Fruit fly (Drosophila melanogaster) whole organism, embryonic: Measurements from ENCODE around the gene Indy.

ENCODE experiments used
- ATbp ChIP-seq: fragments of 200-800 bp; sonication (Bioruptor generic); optimal IDR thresholded peaks from 2 replicates; lab custom pipeline; 2017; ENCODE audit warnings: missing biosample characterization, mild to moderate bottlenecking, missing genetic modification characterization, missing genetic modification reagents
- Ada2b ChIP-seq: fragments of 200-800 bp; sonication (Bioruptor generic); IDR thresholded peaks from 2 replicates; pipeline ENCODE4 v1.3.6; 2022; ENCODE audit warnings: missing biosample characterization, missing genetic modification characterization
- Aef1 ChIP-seq: fragments of 200-800 bp; sonication (Bioruptor generic); IDR thresholded peaks from 3 replicates; pipeline ENCODE4 v1.3.6; 2022; ENCODE audit warnings: missing biosample characterization, missing genetic modification characterization
- BtbVII ChIP-seq: fragments of 200-800 bp; sonication (Bioruptor generic); optimal IDR thresholded peaks from 3 replicates; lab custom pipeline; 2017; ENCODE audit warnings: missing biosample characterization, mild to moderate bottlenecking, missing genetic modification characterization
- CG10147 ChIP-seq: fragments of 200-800 bp; sonication (Bioruptor generic); optimal IDR thresholded peaks from 2 replicates; lab custom pipeline; 2019; ENCODE audit warnings: missing biosample characterization, mild to moderate bottlenecking, missing genetic modification characterization, moderate library complexity
- CG10431 ChIP-seq: fragments of 200-800 bp; sonication (Bioruptor generic); optimal IDR thresholded peaks from 3 replicates; lab custom pipeline; 2018; ENCODE audit warnings: missing biosample characterization, mild to moderate bottlenecking, missing genetic modification characterization
- CG11247 ChIP-seq: fragments of 200-800 bp; sonication (Bioruptor generic); IDR thresholded peaks from 2 replicates; pipeline ENCODE4 v1.3.6; 2022; ENCODE audit warnings: missing biosample characterization, missing genetic modification characterization
- CG11456 ChIP-seq: fragments of 200-800 bp; sonication (Bioruptor generic); IDR thresholded peaks from 3 replicates; pipeline ENCODE4 v1.3.6; 2022; ENCODE audit warnings: missing biosample characterization, missing genetic modification characterization
- CG12299 ChIP-seq: fragments of 200-800 bp; sonication (Bioruptor generic); optimal IDR thresholded peaks from 2 replicates; lab custom pipeline; 2018; ENCODE audit warnings: missing biosample characterization, mild to moderate bottlenecking, missing genetic modification characterization
- CG1233 ChIP-seq: fragments of 200-800 bp; sonication (Bioruptor generic); optimal IDR thresholded peaks from 4 replicates; lab custom pipeline; 2018; ENCODE audit warnings: missing biosample characterization, mild to moderate bottlenecking, missing genetic modification characterization
- CG14014 ChIP-seq: fragments of 200-800 bp; sonication (Bioruptor generic); IDR thresholded peaks from 2 replicates; pipeline ENCODE4 v1.3.6; 2022; ENCODE audit warnings: missing biosample characterization, missing genetic modification characterization
- CG17829 ChIP-seq: fragments of 200-800 bp; optimal IDR thresholded peaks from 2 replicates; lab custom pipeline; 2019; ENCODE audit warnings: missing biosample characterization, mild to moderate bottlenecking, missing genetic modification characterization, moderate library complexity
- CG18011 ChIP-seq: fragments of 200-800 bp; sonication (Bioruptor generic); optimal IDR thresholded peaks from 2 replicates; lab custom pipeline; 2017; ENCODE audit warnings: missing biosample characterization, missing genetic modification characterization, mild to moderate bottlenecking, moderate library complexity, missing genotype
- CG31224 ChIP-seq: fragments of 200-800 bp; sonication (Bioruptor generic); IDR thresholded peaks from 2 replicates; pipeline ENCODE4 v1.3.6; 2022; ENCODE audit warnings: missing biosample characterization, missing genetic modification characterization
- CG3281 ChIP-seq: fragments of 200-800 bp; sonication (Bioruptor generic); optimal IDR thresholded peaks from 3 replicates; lab custom pipeline; 2017; ENCODE audit warnings: missing biosample characterization, mild to moderate bottlenecking, missing genetic modification characterization
- CG3726 ChIP-seq: fragments of 200-800 bp; sonication (Bioruptor generic); IDR thresholded peaks from 3 replicates; pipeline ENCODE4, ENCODE4 v1.3.6; 2022; ENCODE audit warnings: missing biosample characterization, missing genetic modification characterization
- CG3847 ChIP-seq: fragments of 200-800 bp; sonication (Bioruptor generic); IDR thresholded peaks from 2 replicates; pipeline ENCODE4 v1.3.6; 2022; ENCODE audit warnings: missing biosample characterization, missing genetic modification characterization
- CG4360 ChIP-seq: fragments of 200-800 bp; sonication (Bioruptor generic); IDR thresholded peaks from 2 replicates; pipeline ENCODE4 v1.3.6; 2022; ENCODE audit warnings: missing biosample characterization, missing genetic modification characterization
- CG6854 ChIP-seq: fragments of 200-800 bp; sonication (Bioruptor generic); optimal IDR thresholded peaks from 3 replicates; lab custom pipeline; 2017; ENCODE audit warnings: missing biosample characterization, mild to moderate bottlenecking, missing genetic modification characterization
- CG9215 ChIP-seq: fragments of 200-800 bp; sonication (Bioruptor generic); IDR thresholded peaks from 2 replicates; pipeline ENCODE4 v1.3.6; 2022; ENCODE audit warnings: missing biosample characterization, missing genetic modification characterization
- Dip2 ChIP-seq: fragments of 200-800 bp; sonication (Bioruptor generic); IDR thresholded peaks from 2 replicates; pipeline ENCODE4 v1.3.6; 2022; ENCODE audit warnings: missing biosample characterization, missing genetic modification characterization
- Doc3 ChIP-seq: fragments of 200-800 bp; sonication (Bioruptor generic); IDR thresholded peaks from 3 replicates; pipeline ENCODE4 v1.3.6; 2022; ENCODE audit warnings: missing biosample characterization, missing genetic modification characterization; ENCODE audit not compliant: partially characterized antibody
- Fer1 ChIP-seq: fragments of 200-800 bp; sonication (Bioruptor generic); optimal IDR thresholded peaks from 2 replicates; lab custom pipeline; 2017; ENCODE audit warnings: missing biosample characterization, mild to moderate bottlenecking, missing genetic modification characterization
- Hmx ChIP-seq: fragments of 200-800 bp; sonication (Bioruptor generic); optimal IDR thresholded peaks from 2 replicates; lab custom pipeline; 2016; ENCODE audit warnings: missing biosample characterization, missing genetic modification characterization
- Hsf ChIP-seq: fragments of 200-800 bp; sonication (Bioruptor generic); optimal IDR thresholded peaks from 3 replicates; lab custom pipeline; 2016; ENCODE audit warnings: missing biosample characterization, missing genetic modification characterization
- Med ChIP-seq: fragments of 200-800 bp; sonication (Bioruptor generic); peaks from one replicate; lab custom pipeline; 2016; ENCODE audit warnings: missing biosample characterization, missing genetic modification characterization, mild to moderate bottlenecking, inconsistent platforms, moderate library complexity
- Meics ChIP-seq: fragments of 200-800 bp; sonication (Bioruptor generic); optimal IDR thresholded peaks from 2 replicates; lab custom pipeline; 2017; ENCODE audit warnings: missing biosample characterization, mild to moderate bottlenecking, missing genetic modification characterization
- Mes4 ChIP-seq: fragments of 200-800 bp; sonication (Bioruptor generic); optimal IDR thresholded peaks from 2 replicates; lab custom pipeline; 2016; ENCODE audit warnings: missing biosample characterization, missing genetic modification characterization
- Pdp1 ChIP-seq, 2 experiments: fragments of 200-800 bp; sonication (Bioruptor generic); optimal IDR thresholded peaks; 3 replicates each; lab custom pipeline; 2016; ENCODE audit warnings: missing biosample characterization in 2 of 2, missing genetic modification characterization in 2 of 2, mild to moderate bottlenecking in 1 of 2, moderate library complexity in 1 of 2
- Trl ChIP-seq, 3 experiments: fragments of >200 bp in 2 of 3; fragments of 200-800 bp in 1 of 3; sonication (Bioruptor generic) in 1 of 3; optimal IDR thresholded peaks; 2 replicates in 1 of 3; 3 replicates in 2 of 3; lab custom pipeline; 2016 to 2017; ENCODE audit warnings: missing biosample characterization in 1 of 3, missing genetic modification characterization in 1 of 3
- abd-A ChIP-seq: fragments of 200-800 bp; sonication (Bioruptor generic); optimal IDR thresholded peaks from 3 replicates; lab custom pipeline; 2019; ENCODE audit warnings: missing biosample characterization, mild to moderate bottlenecking, missing genetic modification characterization, moderate library complexity
- bcd ChIP-seq: fragments of 200-800 bp; sonication (Bioruptor generic); optimal IDR thresholded peaks from 2 replicates; lab custom pipeline; 2017; ENCODE audit warnings: missing biosample characterization, mild to moderate bottlenecking, missing genetic modification characterization
- cad ChIP-seq: fragments of >200 bp; optimal IDR thresholded peaks from 2 replicates; lab custom pipeline; 2017; ENCODE audit warnings: missing biosample characterization, missing genetic modification characterization
- chif ChIP-seq, 2 experiments: fragments of 200-800 bp; sonication (Bioruptor generic); optimal IDR thresholded peaks; 3 replicates each; lab custom pipeline; 2016; ENCODE audit warnings: missing biosample characterization in 2 of 2, missing genetic modification characterization in 2 of 2
- dmrt11E ChIP-seq: fragments of 200-800 bp; sonication (Bioruptor generic); optimal IDR thresholded peaks from 3 replicates; lab custom pipeline; 2018; ENCODE audit warnings: missing biosample characterization, mild to moderate bottlenecking, missing genetic modification characterization, moderate library complexity
- en ChIP-seq: fragments of 200-800 bp; sonication (Bioruptor generic); optimal IDR thresholded peaks from 2 replicates; lab custom pipeline; 2016; ENCODE audit warnings: missing biosample characterization, missing genetic modification characterization
- eve ChIP-seq, 2 experiments: fragments of >200 bp; optimal IDR thresholded peaks; 2 replicates each; lab custom pipeline; 2017; ENCODE audit warnings: missing biosample characterization in 2 of 2, missing genetic modification characterization in 2 of 2
- ewg ChIP-seq: fragments of 200-800 bp; sonication (Bioruptor generic); optimal IDR thresholded peaks from 3 replicates; lab custom pipeline; 2017; ENCODE audit warnings: mild to moderate bottlenecking, missing biosample characterization, missing genetic modification reagents, missing genetic modification characterization
- ken ChIP-seq: fragments of 200-800 bp; sonication (Bioruptor generic); IDR thresholded peaks from 3 replicates; pipeline ENCODE4 v1.3.6; 2022; ENCODE audit warnings: missing biosample characterization, missing genetic modification characterization
- nau ChIP-seq: fragments of 200-800 bp; sonication (Bioruptor generic); optimal IDR thresholded peaks from 3 replicates; lab custom pipeline; 2017; ENCODE audit warnings: missing biosample characterization, mild to moderate bottlenecking, missing genetic modification characterization, missing genetic modification reagents
- pan ChIP-seq, 4 experiments: fragments of >200 bp in 3 of 4; fragments of 200-800 bp in 1 of 4; sonication (Bioruptor generic) in 1 of 4; optimal IDR thresholded peaks in 3 of 4; IDR thresholded peaks in 1 of 4; 2 replicates each; pipeline versions ENCODE4 v1.3.6 to Lab custom; 2017 to 2022; ENCODE audit warnings: missing biosample characterization in 2 of 4, missing genetic modification characterization in 2 of 4, mixed read lengths in 1 of 4
- pb ChIP-seq: fragments of 200-800 bp; sonication (Bioruptor generic); optimal IDR thresholded peaks from 3 replicates; lab custom pipeline; 2016; ENCODE audit warnings: missing biosample characterization, missing genetic modification characterization
- row ChIP-seq: fragments of 200-800 bp; sonication (Bioruptor generic); IDR thresholded peaks from 3 replicates; pipeline ENCODE4 v1.3.6; 2022; ENCODE audit warnings: missing biosample characterization, missing genetic modification characterization
- run ChIP-seq: fragments of 200-800 bp; sonication (Bioruptor generic); optimal IDR thresholded peaks from 3 replicates; lab custom pipeline; 2018; ENCODE audit warnings: missing biosample characterization, mild to moderate bottlenecking, missing genetic modification characterization
- sens ChIP-seq: fragments of 200-800 bp; sonication (Bioruptor generic); peaks from one replicate; lab custom pipeline; 2016; ENCODE audit warnings: missing biosample characterization, missing genetic modification characterization
- sr ChIP-seq: fragments of 200-800 bp; sonication (Bioruptor generic); IDR thresholded peaks from 3 replicates; pipeline ENCODE4 v1.3.6; 2022; ENCODE audit warnings: missing biosample characterization, missing genetic modification characterization
- trem ChIP-seq: fragments of 200-800 bp; optimal IDR thresholded peaks from 3 replicates; lab custom pipeline; 2019; ENCODE audit warnings: missing biosample characterization, mild to moderate bottlenecking, missing genetic modification characterization, moderate library complexity

The Indy gene

DNA sequence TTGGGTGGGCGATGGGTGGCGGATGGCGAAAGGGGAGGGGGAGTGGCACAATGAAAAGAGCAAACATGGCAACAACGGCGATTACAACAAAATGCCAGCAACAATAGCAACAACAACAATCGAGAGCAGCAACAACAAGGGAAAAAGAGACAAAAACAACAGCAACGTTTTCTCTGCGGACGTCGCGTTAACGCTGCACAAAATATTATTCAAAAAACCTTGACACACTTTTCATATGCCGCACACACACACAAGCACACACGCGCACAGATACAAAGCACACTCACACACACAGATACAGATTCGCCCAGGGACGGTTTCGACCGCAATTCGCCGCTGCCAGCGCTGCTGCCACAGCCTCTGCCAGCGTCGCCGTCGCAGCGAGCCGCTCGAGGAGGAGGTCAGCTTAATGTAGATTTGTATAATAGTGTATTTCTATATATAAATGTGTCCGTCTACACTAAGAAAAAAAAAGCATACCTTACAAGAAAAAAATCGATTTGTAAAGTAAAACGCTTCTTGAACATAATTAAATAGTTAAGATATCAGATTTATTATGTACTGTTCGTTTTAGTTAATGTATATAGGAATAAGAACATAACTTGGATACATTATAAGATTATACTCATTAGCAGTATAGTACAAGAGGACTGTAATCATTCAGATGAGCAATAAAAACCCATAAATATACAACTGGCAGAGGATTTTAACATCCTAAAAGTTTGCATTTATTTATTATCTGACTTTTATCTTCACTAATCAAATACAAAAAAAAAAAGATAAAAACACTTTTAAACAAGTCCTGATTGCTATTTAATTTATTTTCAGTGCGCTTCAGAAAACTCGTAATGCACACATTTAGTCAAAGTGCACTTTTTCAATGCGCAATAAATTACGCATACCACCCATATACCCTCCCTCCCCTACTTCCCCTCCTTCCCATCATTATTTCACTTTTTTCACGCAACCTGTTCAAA is 64.1 kb downstream of the Indy start (continued):
- TF ChIP-seq CG18011 (GFP tag; lab: Kevin White, UChicago) (no peak), CG1233 (peak; percentile 58), abd-A (peak; percentile 73), CG11247 (0 out of 2 replicates have a peak, but pooled peaks have one; percentile 35), CG10147 (GFP tag; lab: Kevin White, UChicago) (peak; percentile 22), Hmx (GFP tag; lab: Kevin White, UChicago) (no peak), en (no peak), row (GFP tag; lab: Robert Waterston, UW) (peak; percentile 67), cad (no peak), ewg (GFP tag; lab: Kevin White, UChicago) (peak; percentile 22), pan (optimal IDR thresholded peaks at IDR 0.05; lab: Kevin White, UChicago) (no peak), pan (GFP tag; optimal IDR thresholded peaks at IDR 0.05 in 1 of 2, IDR thresholded peaks at IDR 0.05 in 1 of 2) (peak in 1 of 2 experiments; percentile 56), Trl (optimal IDR thresholded peaks at IDR 0.05; lab: Kevin White, UChicago) (peak in 1 of 2 experiments; percentile 31), Trl (GFP tag; optimal IDR thresholded peaks at IDR 0.05; lab: Kevin White, UChicago) (no peak), CG17829 (tag; lab: Kevin White, UChicago) (peak; percentile 6), BtbVII (peak; percentile 49), trem (tag; lab: Kevin White, UChicago) (no peak), Med (peak; percentile 6), CG14014 (GFP tag; lab: Robert Waterston, UW) (peak; percentile 55; the same call in 1 of the 2 replicates), ken (GFP tag; lab: Robert Waterston, UW) (no peak), sr (GFP tag; lab: Robert Waterston, UW) (peak; percentile 45; the same call in 2 of the 3 replicates), CG3847 (GFP tag; lab: Robert Waterston, UW) (no peak), CG3726 (GFP tag; lab: Robert Waterston, UW) (peak; percentile 70; the same call in 1 of the 3 replicates), nau (no peak), Pdp1 (GFP tag; optimal IDR thresholded peaks at IDR 0.05; lab: Kevin White, UChicago) (peak; percentile 28 to 53), CG11456 (no peak), CG4360 (peak; percentile 83), sens (peak; percentile 86), CG9215 (no peak), Meics (peak; percentile 63), ATbp (GFP tag; lab: Kevin White, UChicago) (peak; percentile 42), Mes4 (GFP tag; lab: Kevin White, UChicago) (no peak), Hsf (GFP tag; lab: Kevin White, UChicago) (peak; percentile 31), chif (GFP tag; optimal IDR thresholded peaks at IDR 0.05; lab: Kevin White, UChicago) (peak in 1 of 2 experiments; percentile 20), bcd (GFP tag; lab: Kevin White, UChicago) (peak; percentile 40), Dip2 (no peak), Ada2b (GFP tag; lab: Robert Waterston, UW) (no peak; the same call in 1 of the 2 replicates), CG12299 (tag; lab: Kevin White, UChicago) (no peak), CG10431 (GFP tag; lab: Kevin White, UChicago) (no peak), CG31224 (GFP tag; lab: Robert Waterston, UW) (no peak), run (tag; lab: Kevin White, UChicago) (peak; percentile 51), dmrt11E (tag; lab: Kevin White, UChicago) (no peak), Aef1 (GFP tag; lab: Robert Waterston, UW) (peak; percentile 65), CG6854 (peak; percentile 31), Doc3 (GFP tag; lab: Robert Waterston, UW) (no peak), Fer1 (GFP tag; lab: Kevin White, UChicago) (peak; percentile 42), eve (GFP tag; optimal IDR thresholded peaks at IDR 0.05; lab: Kevin White, UChicago) (peak in 1 of 2 experiments; percentile 12), CG3281 (GFP tag; lab: Kevin White, UChicago) (peak; percentile 4), pb (GFP tag; lab: Kevin White, UChicago) (no peak)
